Fruit fly (Drosophila melanogaster) whole organism, pupa: ENCODE results near the gene rpr.

Source experiments
- CG10348 ChIP-seq: fragments of 200-800 bp; sonication (Bioruptor generic); IDR thresholded peaks from 2 replicates; pipeline ENCODE4 v1.3.6; 2022; ENCODE audit warnings: missing biosample characterization, missing genetic modification characterization
- CG12605 ChIP-seq: fragments of 200-800 bp; sonication (Bioruptor generic); IDR thresholded peaks from 2 replicates; pipeline ENCODE4 v1.3.6; 2022; ENCODE audit warnings: missing biosample characterization, missing genetic modification characterization
- CG13204 ChIP-seq: fragments of 200-800 bp; sonication (Bioruptor generic); optimal IDR thresholded peaks from 2 replicates; lab custom pipeline; 2018; ENCODE audit warnings: missing biosample characterization, mild to moderate bottlenecking, missing genetic modification characterization, moderate library complexity
- CG14655 ChIP-seq: fragments of 200-800 bp; sonication (Bioruptor generic); optimal IDR thresholded peaks from 3 replicates; lab custom pipeline; 2017; ENCODE audit warnings: mild to moderate bottlenecking, missing biosample characterization, missing genetic modification reagents, missing genetic modification characterization
- CG15710 ChIP-seq: fragments of 200-800 bp; sonication (Bioruptor generic); optimal IDR thresholded peaks from 2 replicates; lab custom pipeline; 2018; ENCODE audit warnings: missing biosample characterization, mild to moderate bottlenecking, missing genetic modification characterization, moderate library complexity
- CG17806 ChIP-seq: fragments of 200-800 bp; sonication (Bioruptor generic); optimal IDR thresholded peaks from 2 replicates; lab custom pipeline; 2018; ENCODE audit warnings: missing biosample characterization, mild to moderate bottlenecking, missing genetic modification characterization, moderate library complexity
- CG32121 ChIP-seq: fragments of 200-800 bp; sonication (Bioruptor generic); IDR thresholded peaks from 2 replicates; pipeline ENCODE4 v1.3.6; 2022; ENCODE audit warnings: missing biosample characterization, missing genetic modification characterization
- CG34367 ChIP-seq: fragments of 200-800 bp; sonication (Bioruptor generic); optimal IDR thresholded peaks from 2 replicates; lab custom pipeline; 2018; ENCODE audit warnings: missing biosample characterization, mild to moderate bottlenecking, missing genetic modification characterization
- CG4496 ChIP-seq: fragments of 200-800 bp; sonication (Bioruptor generic); IDR thresholded peaks from 3 replicates; pipeline ENCODE4 v1.3.6; 2022; ENCODE audit warnings: missing biosample characterization, missing genetic modification characterization
- CG8159 ChIP-seq: fragments of 200-800 bp; sonication (Bioruptor generic); optimal IDR thresholded peaks from 3 replicates; lab custom pipeline; 2018; ENCODE audit warnings: missing biosample characterization, mild to moderate bottlenecking, missing genetic modification characterization, moderate library complexity
- CG8301 ChIP-seq: fragments of 200-800 bp; sonication (Bioruptor generic); optimal IDR thresholded peaks from 2 replicates; lab custom pipeline; 2018; ENCODE audit warnings: missing biosample characterization, mild to moderate bottlenecking, missing genetic modification characterization
- CG9948 ChIP-seq: fragments of 200-800 bp; sonication (Bioruptor generic); optimal IDR thresholded peaks from 2 replicates; lab custom pipeline; 2018; ENCODE audit warnings: missing biosample characterization, mild to moderate bottlenecking, missing genetic modification characterization, moderate library complexity
- D1 ChIP-seq: fragments of 200-800 bp; sonication (Bioruptor generic); optimal IDR thresholded peaks from 2 replicates; lab custom pipeline; 2018; ENCODE audit warnings: missing biosample characterization, mild to moderate bottlenecking, missing genetic modification characterization, moderate library complexity
- EcR ChIP-seq: fragments of 200-800 bp; sonication (Bioruptor generic); optimal IDR thresholded peaks from 3 replicates; lab custom pipeline; 2019; ENCODE audit warnings: missing biosample characterization, missing genetic modification characterization, mild to moderate bottlenecking, moderate library complexity, missing genetic modification reagents
- Ets98B ChIP-seq: fragments of 200-800 bp; sonication (Bioruptor generic); IDR thresholded peaks from 2 replicates; pipeline ENCODE4 v1.3.6; 2022; ENCODE audit warnings: missing biosample characterization, missing genetic modification characterization
- Pif1A ChIP-seq: fragments of 200-800 bp; sonication (Bioruptor generic); optimal IDR thresholded peaks from 3 replicates; lab custom pipeline; 2016; ENCODE audit warnings: missing biosample characterization, missing genetic modification characterization
- Pif1B ChIP-seq: fragments of 200-800 bp; sonication (Bioruptor generic); optimal IDR thresholded peaks from 3 replicates; lab custom pipeline; 2016; ENCODE audit warnings: missing biosample characterization, missing genetic modification characterization
- Snoo ChIP-seq: fragments of 200-800 bp; sonication (Bioruptor generic); optimal IDR thresholded peaks from 3 replicates; lab custom pipeline; 2017; ENCODE audit warnings: missing biosample characterization, mild to moderate bottlenecking, missing genetic modification characterization, inconsistent platforms
- fd96Ca ChIP-seq: fragments of 200-800 bp; sonication (Bioruptor generic); IDR thresholded peaks from 3 replicates; pipeline ENCODE4 v1.3.6; 2022; ENCODE audit warnings: missing biosample characterization, missing genetic modification characterization
- gl ChIP-seq: fragments of 200-800 bp; sonication (Bioruptor generic); optimal IDR thresholded peaks from 2 replicates; lab custom pipeline; 2018; ENCODE audit warnings: missing biosample characterization, mild to moderate bottlenecking, missing genetic modification characterization
- rn ChIP-seq: fragments of 200-800 bp; sonication (Bioruptor generic); IDR thresholded peaks from 2 replicates; pipeline ENCODE4 v1.3.6; 2022; ENCODE audit warnings: missing biosample characterization, missing genetic modification characterization

Gene rpr

dm6 chr3L:18398264-18398735 is at the start of gene rpr:
Gene rpr (minus strand): TSS chr3L:18398435.
- TF ChIP-seq Pif1A (peak; percentile 18), Pif1B (peak; percentile 25), fd96Ca (GFP tag; lab: Robert Waterston, UW) (peak; percentile 38; the same call in 2 of the 3 replicates), EcR (peak; percentile 93), CG17806 (tag; lab: Kevin White, UChicago) (no peak)

- TF ChIP-seq Ets98B (GFP tag; lab: Robert Waterston, UW) = no peak
- TF ChIP-seq CG12605 = peak; percentile 54; the same call in 1 of the 2 replicates
- no peak for TF ChIP-seq CG8301
- no peak for TF ChIP-seq D1
- TF ChIP-seq gl (tag; lab: Kevin White, UChicago) = no peak
- TF ChIP-seq, all 21 proteins: peak for 1
Measured at dm6 chr3L:18439809-18440256, 41.6 kb upstream of the rpr start, which contains the start of gene skl. Gene skl (minus strand): TSS chr3L:18439942.

dm6 chr3L:18430600-18430999 is 32.4 kb upstream of the rpr start:
- peak; percentile 8 for TF ChIP-seq CG8159
- no peak for TF ChIP-seq fd96Ca (GFP tag; lab: Robert Waterston, UW)
- TF ChIP-seq CG14655 = no peak

dm6 chr3L:18425288-18425687 is 27.1 kb upstream of the rpr start:
- no peak for TF ChIP-seq D1
- peak; percentile 23 for TF ChIP-seq CG15710 (tag; lab: Kevin White, UChicago)
- TF ChIP-seq CG14655 = peak; percentile 8
- TF ChIP-seq EcR = no peak
- no peak for TF ChIP-seq CG10348 (GFP tag; lab: Robert Waterston, UW)
- no peak for TF ChIP-seq CG4496
- TF ChIP-seq CG12605 = no peak
- TF ChIP-seq CG13204 (GFP tag; lab: Kevin White, UChicago) = no peak
- no peak for TF ChIP-seq CG8301
- TF ChIP-seq gl (tag; lab: Kevin White, UChicago) = no peak
- TF ChIP-seq CG17806 (tag; lab: Kevin White, UChicago) = peak; percentile 16
- TF ChIP-seq CG9948 (tag; lab: Kevin White, UChicago) = no peak
- no peak for TF ChIP-seq rn (GFP tag; lab: Robert Waterston, UW)
- no peak for TF ChIP-seq Ets98B (GFP tag; lab: Robert Waterston, UW)
- TF ChIP-seq Pif1B = no peak
- TF ChIP-seq Snoo (tag; lab: Kevin White, UChicago) = no peak
- TF ChIP-seq CG8159 = peak; percentile 1
- no peak for TF ChIP-seq Pif1A
- TF ChIP-seq CG32121 = no peak
- no peak for TF ChIP-seq CG34367 (tag; lab: Kevin White, UChicago)
- TF ChIP-seq fd96Ca (GFP tag; lab: Robert Waterston, UW) = no peak

- TF ChIP-seq CG9948 (tag; lab: Kevin White, UChicago) (no peak), CG10348 (GFP tag; lab: Robert Waterston, UW) (no peak), Pif1B (no peak), gl (tag; lab: Kevin White, UChicago) (no peak), CG8159 (peak; percentile 7)
Measured at dm6 chr3L:18423011-18423410, 24.8 kb upstream of the rpr start.

- TF ChIP-seq Ets98B (GFP tag; lab: Robert Waterston, UW) (no peak), fd96Ca (GFP tag; lab: Robert Waterston, UW) (no peak), CG15710 (tag; lab: Kevin White, UChicago) (no peak)
- TF ChIP-seq, all 21 proteins: peak for 0
Measured at dm6 chr3L:18417820-18418219, 19.6 kb upstream of the rpr start.

- TF ChIP-seq CG8301 (no peak), Pif1A (no peak), CG17806 (tag; lab: Kevin White, UChicago) (no peak), CG34367 (tag; lab: Kevin White, UChicago) (no peak), CG15710 (tag; lab: Kevin White, UChicago) (no peak), CG9948 (tag; lab: Kevin White, UChicago) (no peak), fd96Ca (GFP tag; lab: Robert Waterston, UW) (no peak), gl (tag; lab: Kevin White, UChicago) (no peak), EcR (no peak), CG32121 (no peak), Pif1B (no peak)
Measured at dm6 chr3L:18411334-18411733, 13.1 kb upstream of the rpr start.

- TF ChIP-seq CG34367 (tag; lab: Kevin White, UChicago) (peak; percentile 37), CG14655 (peak; percentile 6), CG8301 (no peak), Snoo (tag; lab: Kevin White, UChicago) (peak; percentile 14), Pif1A (peak; percentile 52), CG15710 (tag; lab: Kevin White, UChicago) (peak; percentile 65), CG17806 (tag; lab: Kevin White, UChicago) (peak; percentile 60), CG9948 (tag; lab: Kevin White, UChicago) (peak; percentile 57), Ets98B (GFP tag; lab: Robert Waterston, UW) (no peak), CG8159 (peak; percentile 64), Pif1B (no peak), gl (tag; lab: Kevin White, UChicago) (no peak)
Measured at dm6 chr3L:18405569-18406358, 7.5 kb upstream of the rpr start.
